In the genomic region with DNA sequence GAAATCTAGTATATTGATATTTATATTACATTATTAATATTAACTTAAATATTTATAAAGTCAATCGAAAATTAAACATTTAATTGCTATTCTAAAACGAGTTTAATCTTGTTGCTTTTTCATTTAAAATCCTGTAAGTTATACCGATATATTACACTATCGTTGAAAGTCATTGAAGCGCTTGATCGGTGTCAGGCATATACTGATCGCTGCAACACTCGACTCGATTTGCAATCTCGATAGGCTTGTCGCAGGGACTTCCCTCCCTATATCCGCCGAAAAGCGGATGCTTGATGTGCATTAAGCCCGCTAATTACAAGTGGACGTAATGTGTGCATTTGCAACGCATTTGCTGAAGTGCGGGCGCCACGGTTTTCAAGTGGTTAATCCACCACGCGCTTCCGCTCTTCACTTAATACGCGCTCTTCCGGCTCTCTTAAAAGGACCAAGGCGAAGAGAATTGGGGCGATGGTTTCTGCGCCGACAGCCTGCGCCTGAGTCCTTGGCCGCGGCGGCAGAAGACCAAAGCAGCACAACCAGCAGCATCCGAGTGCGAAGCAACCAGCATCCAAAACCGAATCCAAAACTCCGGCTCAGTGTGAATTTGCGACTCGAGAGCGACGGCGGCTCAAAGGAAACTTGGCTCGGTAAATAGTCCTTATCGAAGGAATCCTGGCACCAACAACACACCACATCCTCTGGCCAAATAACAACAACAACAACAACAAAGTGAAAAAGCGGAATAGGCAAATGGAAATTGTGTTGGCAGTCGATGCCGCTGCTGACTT, we compare ENCODE assay signal across 3 fruit fly cellular contexts.
TF ChIP-seq lines count a peak whose summit lies in the region.

Gene CG42613, plus strand, starts transcription at position 279 of the 788 bp plus-strand sequence.

TF ChIP-seq in whole organism, embryonic, 481 proteins besides CTCF, POLR2A, EP300 and RAD21 (continued from another document and continues in another):
- TF ChIP-seq CG11560 (tag; IDR thresholded peaks at IDR 0.05; lab: Robert Waterston, UW) (peak; percentile 49; the same call in 1 of the 3 replicates), CG7839 (tag; optimal IDR thresholded peaks at IDR 0.05; lab: Kevin White, UChicago) (peak; percentile 37), NC2β (GFP tag; optimal IDR thresholded peaks at IDR 0.05; lab: Kevin White, UChicago) (peak; percentile 51), maf-S (GFP tag; optimal IDR thresholded peaks at IDR 0.05; lab: Kevin White, UChicago) (peak; percentile 60), Blimp-1 (GFP tag; optimal IDR thresholded peaks at IDR 0.05; lab: Kevin White, UChicago) (no peak), CG9609 (GFP tag; optimal IDR thresholded peaks at IDR 0.05; lab: Kevin White, UChicago) (peak; percentile 72), CG15479 (GFP tag; optimal IDR thresholded peaks at IDR 0.05; lab: Kevin White, UChicago) (no peak), Antp (GFP tag; optimal IDR thresholded peaks at IDR 0.05; lab: Kevin White, UChicago) (peak; percentile 59), zfh2 (GFP tag; optimal IDR thresholded peaks at IDR 0.05; lab: Kevin White, UChicago) (peak; percentile 9), Ravus (GFP tag; IDR thresholded peaks at IDR 0.05; lab: Robert Waterston, UW) (no peak), CG16779 (GFP tag; IDR thresholded peaks at IDR 0.05; lab: Robert Waterston, UW) (no peak), Xrp1 (GFP tag; IDR thresholded peaks at IDR 0.05; lab: Robert Waterston, UW) (peak; percentile 5; the same call in 1 of the 2 replicates), CG17802 (tag; optimal IDR thresholded peaks at IDR 0.05; lab: Kevin White, UChicago) (peak; percentile 77), jigr1 (GFP tag; IDR thresholded peaks at IDR 0.05; lab: Robert Waterston, UW) (no peak), CG6791 (GFP tag; IDR thresholded peaks at IDR 0.05; lab: Robert Waterston, UW; ENCODE audit: partially characterized antibody) (peak; percentile 78), CG12744 (GFP tag; optimal IDR thresholded peaks at IDR 0.05; lab: Kevin White, UChicago) (peak; percentile 59), pita (GFP tag; optimal IDR thresholded peaks at IDR 0.05; lab: Kevin White, UChicago) (no peak), stwl (tag; optimal IDR thresholded peaks at IDR 0.05; lab: Kevin White, UChicago) (peak; percentile 98), Vsx1 (GFP tag; optimal IDR thresholded peaks at IDR 0.05; lab: Kevin White, UChicago) (peak; percentile 78), gt (GFP tag; IDR thresholded peaks at IDR 0.05; lab: Robert Waterston, UW) (no peak; the same call in 1 of the 2 replicates), btn (GFP tag; optimal IDR thresholded peaks at IDR 0.05; lab: Kevin White, UChicago) (no peak), Hmr (GFP tag; optimal IDR thresholded peaks at IDR 0.05; lab: Kevin White, UChicago) (peak; percentile 71), Ets97D (GFP tag; optimal IDR thresholded peaks at IDR 0.05; lab: Kevin White, UChicago) (peak; percentile 95), da (GFP tag; optimal IDR thresholded peaks at IDR 0.05; lab: Kevin White, UChicago) (no peak), CG17912 (GFP tag; optimal IDR thresholded peaks at IDR 0.05; lab: Kevin White, UChicago) (peak; percentile 87), CG1832 (GFP tag; optimal IDR thresholded peaks at IDR 0.05; lab: Kevin White, UChicago) (no peak), Hr78 (GFP tag; optimal IDR thresholded peaks at IDR 0.05; lab: Kevin White, UChicago) (no peak), dimm (GFP tag; IDR thresholded peaks at IDR 0.05; lab: Robert Waterston, UW) (no peak; the same call in 1 of the 2 replicates), ash1 (GFP tag; optimal IDR thresholded peaks at IDR 0.05; lab: Kevin White, UChicago) (no peak), CG6813 (GFP tag; optimal IDR thresholded peaks at IDR 0.05; lab: Kevin White, UChicago) (peak; percentile 74), twi (tag; optimal IDR thresholded peaks at IDR 0.05; lab: Kevin White, UChicago) (peak; percentile 46), CG34376 (GFP tag; optimal IDR thresholded peaks at IDR 0.05; lab: Kevin White, UChicago) (peak; percentile 21), CG2678 (tag; optimal IDR thresholded peaks at IDR 0.05; lab: Kevin White, UChicago) (peak; percentile 23), CG9932 (GFP tag; IDR thresholded peaks at IDR 0.05; lab: Robert Waterston, UW) (peak; percentile 62), CrebB (tag; optimal IDR thresholded peaks at IDR 0.05; lab: Kevin White, UChicago) (peak; percentile 51), CG3163 (GFP tag; optimal IDR thresholded peaks at IDR 0.05; lab: Kevin White, UChicago) (peak; percentile 89), ftz-f1 (GFP tag; optimal IDR thresholded peaks at IDR 0.05; lab: Kevin White, UChicago) (no peak), emc (GFP tag; optimal IDR thresholded peaks at IDR 0.05; lab: Kevin White, UChicago) (no peak), CG13123 (GFP tag; optimal IDR thresholded peaks at IDR 0.05; lab: Kevin White, UChicago) (no peak), CG7786 (GFP tag; optimal IDR thresholded peaks at IDR 0.05; lab: Kevin White, UChicago) (peak; percentile 7)

TF ChIP-seq in whole organism, prepupa, 60 proteins besides CTCF, POLR2A, EP300 and RAD21 (continued from another document):
- TF ChIP-seq eg (GFP tag; IDR thresholded peaks at IDR 0.05; lab: Robert Waterston, UW) (0 out of 3 replicates have a peak, but pooled peaks have one; percentile 40), CG10631 (GFP tag; optimal IDR thresholded peaks at IDR 0.05; lab: Kevin White, UChicago) (peak; percentile 28), fkh (GFP tag; optimal IDR thresholded peaks at IDR 0.05; lab: Kevin White, UChicago) (no peak), CG6854 (GFP tag; optimal IDR thresholded peaks at IDR 0.05; lab: Kevin White, UChicago) (peak; percentile 42), svp (GFP tag; lab: Kevin White, UChicago) (no peak), Hr39 (GFP tag; optimal IDR thresholded peaks at IDR 0.05; lab: Kevin White, UChicago) (peak; percentile 40), pdm3 (GFP tag; optimal IDR thresholded peaks at IDR 0.05; lab: Kevin White, UChicago) (peak; percentile 65), CG9139 (GFP tag; optimal IDR thresholded peaks at IDR 0.05; lab: Kevin White, UChicago) (no peak), esn (GFP tag; optimal IDR thresholded peaks at IDR 0.05; lab: Kevin White, UChicago) (peak; percentile 61), CG15336 (GFP tag; IDR thresholded peaks at IDR 0.05; lab: Robert Waterston, UW) (no peak), Lpt (GFP tag; optimal IDR thresholded peaks at IDR 0.05; lab: Kevin White, UChicago) (peak; percentile 2), Ets96B (tag; optimal IDR thresholded peaks at IDR 0.05; lab: Kevin White, UChicago) (no peak), CG3919 (GFP tag; optimal IDR thresholded peaks at IDR 0.05; lab: Kevin White, UChicago) (peak; percentile 72), CG1621 (tag; optimal IDR thresholded peaks at IDR 0.05; lab: Kevin White, UChicago) (peak; percentile 50), Gug (GFP tag; IDR thresholded peaks at IDR 0.05; lab: Robert Waterston, UW) (no peak), CG8119 (GFP tag; IDR thresholded peaks at IDR 0.05; lab: Robert Waterston, UW) (no peak), Hr4 (GFP tag; optimal IDR thresholded peaks at IDR 0.05; lab: Kevin White, UChicago) (peak; percentile 13), CG8319 (GFP tag; optimal IDR thresholded peaks at IDR 0.05; lab: Kevin White, UChicago) (peak; percentile 44), Blimp-1 (GFP tag; optimal IDR thresholded peaks at IDR 0.05; lab: Kevin White, UChicago) (peak; percentile 42), topi (GFP tag; optimal IDR thresholded peaks at IDR 0.05; lab: Kevin White, UChicago) (peak; percentile 44), Met (GFP tag; optimal IDR thresholded peaks at IDR 0.05; lab: Kevin White, UChicago) (peak; percentile 60), lz (GFP tag; optimal IDR thresholded peaks at IDR 0.05; lab: Kevin White, UChicago) (peak; percentile 53), CG11902 (GFP tag; optimal IDR thresholded peaks at IDR 0.05; lab: Kevin White, UChicago) (no peak), CG11762 (GFP tag; optimal IDR thresholded peaks at IDR 0.05; lab: Kevin White, UChicago; ENCODE audit: insufficient read depth) (peak; percentile 18), CG4318 (GFP tag; optimal IDR thresholded peaks at IDR 0.05; lab: Kevin White, UChicago) (no peak), fd85E (GFP tag; optimal IDR thresholded peaks at IDR 0.05; lab: Kevin White, UChicago) (peak; percentile 2), Sox102F (GFP tag; optimal IDR thresholded peaks at IDR 0.05; lab: Kevin White, UChicago) (peak; percentile 42), CG6276 (GFP tag; optimal IDR thresholded peaks at IDR 0.05; lab: Kevin White, UChicago) (peak; percentile 5), Hr38 (GFP tag; optimal IDR thresholded peaks at IDR 0.05; lab: Kevin White, UChicago) (no peak), dac (GFP tag; optimal IDR thresholded peaks at IDR 0.05; lab: Kevin White, UChicago) (peak; percentile 25), CG34406 (GFP tag; optimal IDR thresholded peaks at IDR 0.05; lab: Kevin White, UChicago) (peak; percentile 42), CG10669 (GFP tag; optimal IDR thresholded peaks at IDR 0.05; lab: Kevin White, UChicago) (peak; percentile 31), acj6 (GFP tag; optimal IDR thresholded peaks at IDR 0.05; lab: Kevin White, UChicago) (peak; percentile 46), Eip75B (GFP tag; optimal IDR thresholded peaks at IDR 0.05; lab: Kevin White, UChicago) (peak; percentile 52), spab (GFP tag; optimal IDR thresholded peaks at IDR 0.05; lab: Kevin White, UChicago) (no peak), Eip93F (GFP tag; optimal IDR thresholded peaks at IDR 0.05; lab: Kevin White, UChicago) (no peak), fd59A (GFP tag; optimal IDR thresholded peaks at IDR 0.05; lab: Kevin White, UChicago) (no peak), CG31627 (GFP tag; optimal IDR thresholded peaks at IDR 0.05; lab: Kevin White, UChicago) (peak; percentile 40), CG16779 (tag; optimal IDR thresholded peaks at IDR 0.05; lab: Kevin White, UChicago) (peak; percentile 36), Smox (GFP tag; optimal IDR thresholded peaks at IDR 0.05; lab: Kevin White, UChicago) (no peak), ss (GFP tag; optimal IDR thresholded peaks at IDR 0.05; lab: Kevin White, UChicago) (no peak)

TF ChIP-seq in whole organism, wandering third instar larva, 38 proteins besides CTCF, POLR2A, EP300 and RAD21 (continued from another document):
- TF ChIP-seq CG9705 (GFP tag; optimal IDR thresholded peaks at IDR 0.05; lab: Kevin White, UChicago) (peak; percentile 40), psq (GFP tag; optimal IDR thresholded peaks at IDR 0.05; lab: Kevin White, UChicago) (peak; percentile 10), Vsx2 (GFP tag; optimal IDR thresholded peaks at IDR 0.05; lab: Kevin White, UChicago; ENCODE audit: partially characterized antibody) (no peak), pan (optimal IDR thresholded peaks at IDR 0.05; lab: Kevin White, UChicago) (no peak), br (GFP tag; optimal IDR thresholded peaks at IDR 0.05; lab: Kevin White, UChicago) (peak; percentile 32), N (GFP tag; optimal IDR thresholded peaks at IDR 0.05; lab: Kevin White, UChicago) (no peak), lola (GFP tag; optimal IDR thresholded peaks at IDR 0.05; lab: Kevin White, UChicago) (no peak), brk (GFP tag; optimal IDR thresholded peaks at IDR 0.05; lab: Kevin White, UChicago) (no peak), Myc (optimal IDR thresholded peaks at IDR 0.05; lab: Kevin White, UChicago) (no peak), foxo (GFP tag; optimal IDR thresholded peaks at IDR 0.05; lab: Kevin White, UChicago) (peak in 1 of 2 experiments; percentile 22), CG32264 (GFP tag; optimal IDR thresholded peaks at IDR 0.05; lab: Kevin White, UChicago) (no peak), GATAd (GFP tag; optimal IDR thresholded peaks at IDR 0.05; lab: Kevin White, UChicago) (no peak), jim (GFP tag; optimal IDR thresholded peaks at IDR 0.05; lab: Kevin White, UChicago) (no peak), dsf (GFP tag; optimal IDR thresholded peaks at IDR 0.05; lab: Kevin White, UChicago; ENCODE audit: borderline replicate concordance) (no peak), sage (GFP tag; optimal IDR thresholded peaks at IDR 0.05; lab: Kevin White, UChicago) (no peak)
TF ChIP-seq in whole organism, wandering third instar larva: peak in this region for 10.
